Worm (Caenorhabditis elegans) whole organism, L1 larva: ENCODE measurements around the gene let-716.

ENCODE experiments used
- Y116A8C.19 ChIP-seq: sonication (generic microtip); optimal IDR thresholded peaks from 2 replicates; lab custom pipeline; 2016; ENCODE audit warnings: missing compliant biosample characterization, missing genetic modification characterization, borderline replicate concordance
- ceh-82 ChIP-seq, 3 experiments: fragments of 150-350 bp in 1 of 3; sonication (generic microtip) in 2 of 3; optimal IDR thresholded peaks; 2 replicates each; lab custom pipeline; 2014 to 2017; ENCODE audit warnings: missing biosample characterization in 3 of 3, missing genetic modification characterization in 3 of 3
- efl-1 ChIP-seq, 4 experiments: fragments of 150-350 bp; optimal IDR thresholded peaks in 3 of 4; peaks in 1 of 4; 1 replicate in 1 of 4; 2 replicates in 3 of 4; lab custom pipeline; 2014; ENCODE audit warnings: missing biosample characterization in 2 of 4, missing genetic modification characterization in 2 of 4, missing genetic modification reagents in 2 of 4
- elt-3 ChIP-seq, 6 experiments: fragments of 150-350 bp in 1 of 6; sonication (generic microtip); optimal IDR thresholded peaks; 2 replicates each; lab custom pipeline; 2017 to 2018; ENCODE audit warnings: missing biosample characterization in 6 of 6, missing genetic modification characterization in 6 of 6, inconsistent platforms in 1 of 6
- fkh-10 ChIP-seq: sonication (generic microtip); optimal IDR thresholded peaks from 2 replicates; lab custom pipeline; 2017; ENCODE audit warnings: missing biosample characterization, missing genetic modification reagents, missing genetic modification characterization
- lin-13 ChIP-seq: fragments of 150-350 bp; optimal IDR thresholded peaks from 2 replicates; lab custom pipeline; 2014; ENCODE audit warnings: missing biosample characterization, missing genetic modification reagents, missing genetic modification characterization
- nhr-12 ChIP-seq: sonication (generic microtip); optimal IDR thresholded peaks from 2 replicates; lab custom pipeline; 2017; ENCODE audit warnings: missing biosample characterization, missing genetic modification characterization
- nhr-20 ChIP-seq: sonication (generic microtip); optimal IDR thresholded peaks from 2 replicates; lab custom pipeline; 2016; ENCODE audit warnings: mild to moderate bottlenecking, missing genetic modification characterization, missing compliant biosample characterization
- nhr-71 ChIP-seq: sonication (generic microtip); optimal IDR thresholded peaks from 2 replicates; lab custom pipeline; 2016; ENCODE audit warnings: mild to moderate bottlenecking, missing genetic modification characterization, moderate library complexity, missing compliant biosample characterization
- snpc-4 ChIP-seq: fragments of 150-350 bp; optimal IDR thresholded peaks from 2 replicates; lab custom pipeline; 2014; ENCODE audit warnings: missing biosample characterization, missing genetic modification characterization
- sup-37 ChIP-seq: fragments of 200-800 bp; sonication (Bioruptor generic); optimal IDR thresholded peaks from 2 replicates; lab custom pipeline; 2018; ENCODE audit warnings: mild to moderate bottlenecking, missing genetic modification characterization, missing compliant biosample characterization
- unc-62 ChIP-seq: fragments of 150-350 bp; optimal IDR thresholded peaks from 2 replicates; lab custom pipeline; 2014; ENCODE audit warnings: missing biosample characterization, missing genetic modification reagents, missing genetic modification characterization

DNA sequence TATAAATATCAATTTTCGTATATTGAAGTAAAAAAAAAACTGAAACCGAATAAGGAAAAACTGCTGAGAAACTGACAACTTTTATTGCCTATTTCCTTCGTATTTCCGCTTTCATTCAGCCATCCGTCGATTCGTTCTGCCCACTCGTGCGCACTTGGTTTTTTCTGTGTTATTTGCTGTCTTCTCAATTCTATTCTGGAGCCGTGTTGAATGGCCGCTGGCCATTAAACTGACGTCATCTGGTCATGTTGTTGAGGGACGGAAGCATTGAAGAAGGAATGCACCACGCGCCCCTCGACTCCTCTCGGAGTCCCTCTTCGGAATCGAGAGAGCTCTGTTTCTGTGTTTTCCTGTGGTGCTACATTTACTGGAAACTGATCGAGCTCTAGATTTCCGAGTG, 34.8 kb upstream of the let-716 start:
- TF ChIP-seq elt-3 (tag; optimal IDR thresholded peaks at IDR 0.05; lab: Kevin White, UChicago) (no peak), sup-37 (no peak), snpc-4 (no peak), unc-62 (GFP tag; lab: Kevin White, UChicago) (no peak), nhr-71 (peak; percentile 67), Y116A8C.19 (tag; lab: Kevin White, UChicago) (no peak), lin-13 (no peak), ceh-82 (tag; optimal IDR thresholded peaks at IDR 0.05; lab: Kevin White, UChicago) (peak in 1 of 3 experiments; percentile 7), nhr-12 (tag; lab: Kevin White, UChicago) (no peak), efl-1 (optimal IDR thresholded peaks at IDR 0.05; lab: Kevin White, UChicago) (no peak), efl-1 (GFP tag; optimal IDR thresholded peaks at IDR 0.05 in 1 of 2; lab: Kevin White, UChicago) (no peak), fkh-10 (GFP tag; lab: Kevin White, UChicago) (peak; percentile 12), nhr-20 (tag; lab: Kevin White, UChicago) (no peak)
